Worm (Caenorhabditis elegans): ENCODE data around the gene clec-67.
"Not testable (repeated sequence)": the region's sequence is repeated elsewhere in the genome, so short reads cannot be mapped to it uniquely, and the experiment has no call there.

The clec-67 gene

DNA sequence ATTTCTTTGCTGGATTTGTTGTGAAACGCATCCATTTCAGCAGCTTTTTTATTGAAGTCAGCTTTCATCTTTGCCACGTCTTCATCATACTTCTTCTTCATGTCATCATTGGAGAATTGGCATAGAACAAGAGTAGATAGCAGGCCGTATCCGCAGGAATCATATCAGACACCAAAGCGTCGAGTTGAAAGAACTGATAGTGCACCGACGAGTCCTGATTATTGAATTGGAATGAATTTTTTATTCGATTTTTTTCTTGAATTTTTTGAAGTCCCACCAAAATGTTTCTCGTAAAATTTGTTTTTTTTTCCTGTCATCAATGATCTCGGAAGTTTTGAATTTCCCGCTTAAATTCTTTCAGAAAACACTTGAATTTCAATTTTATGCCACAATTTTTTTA, 15.6 kb upstream of the clec-67 start, which contains the start of gene F56D6.11:
F56D6.11 (minus strand) TSS at position 101 of the 400 bp plus-strand sequence.
- no peak for TF ChIP-seq unc-62 (GFP tag; optimal IDR thresholded peaks at IDR 0.05)

DNA sequence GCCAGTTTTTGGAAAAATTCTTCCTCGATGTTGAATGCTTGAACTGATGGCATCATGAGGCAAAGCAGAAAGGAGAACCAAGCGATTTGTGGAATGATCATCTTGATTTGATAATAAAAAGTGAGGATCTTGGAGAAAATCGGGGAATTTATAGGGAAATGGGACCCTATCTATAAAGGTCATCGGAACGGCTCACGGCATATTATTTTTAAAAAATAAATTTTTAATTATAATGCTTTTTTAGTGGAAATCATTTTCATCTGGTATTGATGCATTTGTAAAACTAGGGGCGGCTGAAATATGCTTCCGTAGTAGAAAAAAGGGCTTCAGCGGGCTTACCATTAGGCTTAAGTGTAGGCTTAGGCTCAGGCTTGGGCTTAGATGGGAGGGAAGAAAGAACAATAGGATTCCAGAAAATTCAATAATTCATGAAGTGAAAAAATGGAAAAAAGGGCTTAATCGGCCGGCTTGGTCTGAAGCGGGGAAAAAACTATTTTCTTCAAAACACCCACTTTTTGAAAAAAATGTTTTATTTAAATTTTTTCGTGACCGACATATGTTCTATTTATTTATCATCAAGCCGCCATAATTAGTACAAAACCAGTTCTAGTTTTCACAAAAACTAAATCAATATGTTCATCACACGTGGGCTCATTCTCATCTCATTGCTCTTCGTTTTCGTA, 14.3 kb upstream of the clec-67 start, which contains the start of the genes F56D6.22 and F56D6.12:
F56D6.22 (minus strand) TSS at position 101 of the 683 bp plus-strand sequence.
F56D6.12 (plus strand) TSS at position 633 of the 683 bp plus-strand sequence.
- no peak for TF ChIP-seq unc-62 (GFP tag; optimal IDR thresholded peaks at IDR 0.05)

- TF ChIP-seq unc-62 (GFP tag; optimal IDR thresholded peaks at IDR 0.05): no peak
Observed at ce11 chrIV:3909114-3909513, 12.9 kb upstream of the clec-67 start, which contains the start of gene F56D6.13. Gene F56D6.13 (plus strand): TSS chrIV:3909414.

- TF ChIP-seq unc-62 (GFP tag; optimal IDR thresholded peaks at IDR 0.05): not testable (repeated sequence)
Observed at ce11 chrIV:3911848-3912247, 10.1 kb upstream of the clec-67 start, which contains the start of gene F56D6.18. Gene F56D6.18 (minus strand): TSS chrIV:3911948.

DNA sequence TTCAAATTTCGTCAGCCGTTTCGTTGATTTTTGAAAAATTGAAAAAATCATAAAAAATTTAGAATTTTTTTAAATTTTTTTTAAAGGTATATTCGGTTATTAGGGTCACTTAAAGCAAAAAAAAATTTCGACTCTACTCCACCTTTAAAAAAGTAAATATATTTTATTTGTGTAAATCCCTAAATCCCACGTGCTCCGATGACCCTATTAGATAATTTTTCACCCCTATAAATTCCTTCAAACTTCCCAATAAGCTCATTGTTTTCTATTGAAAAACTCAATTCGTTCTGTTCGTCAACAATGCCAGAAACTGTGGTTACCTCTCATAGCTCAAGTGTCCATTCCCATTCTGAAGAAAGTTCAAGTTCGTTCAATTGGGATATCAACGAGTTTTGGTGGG, 9.4 kb upstream of the clec-67 start, which contains the start of gene F56D6.20:
F56D6.20 (plus strand) TSS at position 301 of the 400 bp plus-strand sequence.
- no peak for TF ChIP-seq unc-62 (GFP tag; optimal IDR thresholded peaks at IDR 0.05)

ce11 chrIV:3914462-3914861, 7.5 kb upstream of the clec-67 start, which contains the start of gene F56D6.19:
Gene F56D6.19 (plus strand): TSS chrIV:3914762.
- no peak for TF ChIP-seq unc-62 (GFP tag; optimal IDR thresholded peaks at IDR 0.05)

- TF ChIP-seq unc-62 (GFP tag; optimal IDR thresholded peaks at IDR 0.05): no peak
Observed at ce11 chrIV:3915296-3915695, 6.7 kb upstream of the clec-67 start, which contains the start of gene srz-20. Gene srz-20 (plus strand): TSS chrIV:3915596.

- TF ChIP-seq unc-62 (GFP tag; optimal IDR thresholded peaks at IDR 0.05): no peak
Observed at ce11 chrIV:3917405-3917804, 4.6 kb upstream of the clec-67 start, which contains the start of gene F56D6.14. Gene F56D6.14 (plus strand): TSS chrIV:3917705.

- no peak for TF ChIP-seq unc-62 (GFP tag; optimal IDR thresholded peaks at IDR 0.05)
Observed at ce11 chrIV:3918160-3918559, 3.8 kb upstream of the clec-67 start, which contains the start of gene F56D6.23. Gene F56D6.23 (plus strand): TSS chrIV:3918460.

ce11 chrIV:3919506-3919905, 2.5 kb upstream of the clec-67 start, which contains the start of gene srz-19:
Gene srz-19 (plus strand): TSS chrIV:3919806.
- TF ChIP-seq unc-62 (GFP tag; optimal IDR thresholded peaks at IDR 0.05): no peak

- TF ChIP-seq unc-62 (GFP tag; optimal IDR thresholded peaks at IDR 0.05): no peak
Observed at ce11 chrIV:3926117-3926516, 4.2 kb downstream of the clec-67 start, which contains the start of gene clec-68. Gene clec-68 (plus strand): TSS chrIV:3926417.

- TF ChIP-seq unc-62 (GFP tag; optimal IDR thresholded peaks at IDR 0.05): not testable (repeated sequence)
Observed at ce11 chrIV:3932408-3932807, 10.4 kb downstream of the clec-67 start, which contains the start of gene clec-70. Gene clec-70 (plus strand): TSS chrIV:3932708.

- TF ChIP-seq unc-62 (GFP tag; optimal IDR thresholded peaks at IDR 0.05): no peak
Observed at ce11 chrIV:3937097-3937496, 15.1 kb downstream of the clec-67 start, which contains the start of gene clec-71. Gene clec-71 (plus strand): TSS chrIV:3937458.

ce11 chrIV:3941658-3942328, 19.8 kb downstream of the clec-67 start, which contains the start of gene clec-174:
Gene clec-174 (minus strand): TSS chrIV:3941708.
- no peak for TF ChIP-seq unc-62 (GFP tag; optimal IDR thresholded peaks at IDR 0.05)

DNA sequence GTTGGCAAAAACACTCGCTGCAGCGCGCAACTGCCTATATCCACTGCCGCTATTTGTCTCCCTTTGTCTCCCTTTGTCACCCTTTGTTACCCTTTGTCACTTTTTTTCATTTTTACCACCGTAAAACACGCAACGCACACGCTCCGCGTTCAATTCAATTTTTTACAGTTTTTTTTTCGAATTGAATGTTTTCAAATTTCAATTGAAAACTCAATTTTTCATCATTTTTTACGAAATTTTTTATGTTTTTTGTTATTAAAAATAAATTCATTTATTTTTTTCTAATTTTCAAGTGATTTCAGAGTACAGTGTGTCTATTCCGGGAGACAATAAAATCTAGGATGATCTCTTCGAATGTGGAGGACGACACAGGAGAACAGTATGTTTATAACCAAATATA, 21.0 kb downstream of the clec-67 start, which contains the start of gene Y46C8AL.11:
Y46C8AL.11 (plus strand) TSS at position 301 of the 400 bp plus-strand sequence.
- no peak for TF ChIP-seq unc-62 (GFP tag; optimal IDR thresholded peaks at IDR 0.05)

- no peak for TF ChIP-seq unc-62 (GFP tag; optimal IDR thresholded peaks at IDR 0.05)
Observed at ce11 chrIV:3944459-3944858, 22.5 kb downstream of the clec-67 start, which contains the start of gene clec-72. Gene clec-72 (plus strand): TSS chrIV:3944816.
